Worm (Caenorhabditis elegans) whole organism, L3 larva: Measurements from ENCODE around the gene col-87.

Source experiments
- R02D3.7 ChIP-seq: fragments of 150-350 bp; optimal IDR thresholded peaks from 2 replicates; lab custom pipeline; 2014; ENCODE audit warnings: missing biosample characterization, missing genetic modification characterization
- ZK546.5 ChIP-seq: sonication (generic microtip); optimal IDR thresholded peaks from 2 replicates; lab custom pipeline; 2017; ENCODE audit warnings: missing biosample characterization, missing genetic modification characterization
- aly-2 ChIP-seq: fragments of 150-350 bp; optimal IDR thresholded peaks from 2 replicates; lab custom pipeline; 2014; ENCODE audit warnings: missing biosample characterization, missing genetic modification characterization
- ama-1 ChIP-seq: fragments of 150-350 bp; optimal IDR thresholded peaks from 2 replicates; lab custom pipeline; 2018
- ceh-16 ChIP-seq: sonication (generic microtip); optimal IDR thresholded peaks from 2 replicates; lab custom pipeline; 2017; ENCODE audit warnings: missing biosample characterization, missing genetic modification characterization
- ceh-9 ChIP-seq: sonication (generic microtip); optimal IDR thresholded peaks from 2 replicates; lab custom pipeline; 2018; ENCODE audit warnings: missing biosample characterization, missing genetic modification characterization
- daf-12 ChIP-seq: fragments of 150-350 bp; optimal IDR thresholded peaks from 2 replicates; lab custom pipeline; 2014; ENCODE audit warnings: missing biosample characterization, missing genetic modification reagents, missing genetic modification characterization
- egl-27 ChIP-seq: sonication (generic microtip); optimal IDR thresholded peaks from 4 replicates; lab custom pipeline; 2017; ENCODE audit warnings: missing biosample characterization, missing genetic modification reagents, missing genetic modification characterization
- egl-5 ChIP-seq: fragments of 150-350 bp; optimal IDR thresholded peaks from 2 replicates; lab custom pipeline; 2017; ENCODE audit warnings: missing biosample characterization, missing genetic modification reagents, missing genetic modification characterization, inconsistent platforms
- elt-1 ChIP-seq: fragments of 150-350 bp; optimal IDR thresholded peaks from 2 replicates; lab custom pipeline; 2014; ENCODE audit warnings: missing biosample characterization, missing genetic modification characterization
- elt-2 ChIP-seq: sonication (generic microtip); optimal IDR thresholded peaks from 2 replicates; lab custom pipeline; 2016; ENCODE audit warnings: missing genetic modification reagents, mild to moderate bottlenecking, missing genetic modification characterization, missing compliant biosample characterization
- fkh-10 ChIP-seq: sonication (generic microtip); optimal IDR thresholded peaks from 2 replicates; lab custom pipeline; 2017; ENCODE audit warnings: missing biosample characterization, missing genetic modification reagents, missing genetic modification characterization
- fkh-2 ChIP-seq: fragments of 150-350 bp; optimal IDR thresholded peaks from 2 replicates; lab custom pipeline; 2014; ENCODE audit warnings: missing biosample characterization, missing genetic modification reagents, missing genetic modification characterization
- fos-1 ChIP-seq: fragments of 150-350 bp; optimal IDR thresholded peaks from 2 replicates; lab custom pipeline; 2014; ENCODE audit warnings: missing biosample characterization, missing genetic modification characterization
- hmg-11 ChIP-seq: sonication (generic microtip); optimal IDR thresholded peaks from 2 replicates; lab custom pipeline; 2016; ENCODE audit warnings: missing genetic modification characterization, missing compliant biosample characterization
- jun-1 ChIP-seq: fragments of 150-350 bp; optimal IDR thresholded peaks from 2 replicates; lab custom pipeline; 2014; ENCODE audit warnings: missing biosample characterization, missing genetic modification reagents, missing genetic modification characterization
- lin-15B ChIP-seq: fragments of 150-350 bp; optimal IDR thresholded peaks from 2 replicates; lab custom pipeline; 2014; ENCODE audit warnings: missing biosample characterization, missing genetic modification characterization
- lin-39 ChIP-seq: fragments of 150-350 bp; optimal IDR thresholded peaks from 2 replicates; lab custom pipeline; 2018; ENCODE audit warnings: missing biosample characterization, missing genetic modification reagents, missing genetic modification characterization
- lsy-12 ChIP-seq: sonication (generic microtip); optimal IDR thresholded peaks from 2 replicates; lab custom pipeline; 2016; ENCODE audit warnings: mild to moderate bottlenecking, missing genetic modification characterization, missing compliant biosample characterization
- mml-1 ChIP-seq: fragments of 150-350 bp; sonication (generic microtip); optimal IDR thresholded peaks from 3 replicates; lab custom pipeline; 2014; ENCODE audit warnings: missing biosample characterization, missing genetic modification characterization
- nhr-11 ChIP-seq: fragments of 150-350 bp; optimal IDR thresholded peaks from 2 replicates; lab custom pipeline; 2014; ENCODE audit warnings: missing biosample characterization, missing genetic modification characterization
- nhr-12 ChIP-seq: fragments of 150-350 bp; optimal IDR thresholded peaks from 2 replicates; lab custom pipeline; 2014; ENCODE audit warnings: missing biosample characterization, missing genetic modification characterization
- nhr-23 ChIP-seq: fragments of 150-350 bp; optimal IDR thresholded peaks from 2 replicates; lab custom pipeline; 2014; ENCODE audit warnings: missing biosample characterization, missing genetic modification reagents, missing genetic modification characterization
- nhr-237 ChIP-seq: fragments of 150-350 bp; optimal IDR thresholded peaks from 2 replicates; lab custom pipeline; 2014; ENCODE audit warnings: missing biosample characterization, missing genetic modification characterization
- nhr-28 ChIP-seq: fragments of 150-350 bp; optimal IDR thresholded peaks from 2 replicates; lab custom pipeline; 2014; ENCODE audit warnings: missing biosample characterization, missing genetic modification characterization
- nhr-43 ChIP-seq: sonication (generic microtip); optimal IDR thresholded peaks from 2 replicates; lab custom pipeline; 2016; ENCODE audit warnings: mild to moderate bottlenecking, missing genetic modification characterization, missing compliant biosample characterization; ENCODE audit not compliant: poor library complexity, severe bottlenecking
- nhr-67 ChIP-seq: fragments of 150-350 bp; optimal IDR thresholded peaks from 2 replicates; lab custom pipeline; 2014; ENCODE audit warnings: missing biosample characterization, missing genetic modification characterization
- nhr-76 ChIP-seq: fragments of 150-350 bp; sonication (generic microtip); optimal IDR thresholded peaks from 5 replicates; lab custom pipeline; 2014; ENCODE audit warnings: missing biosample characterization, missing genetic modification characterization
- nhr-77 ChIP-seq: fragments of 150-350 bp; optimal IDR thresholded peaks from 2 replicates; lab custom pipeline; 2014; ENCODE audit warnings: missing biosample characterization, missing genetic modification characterization
- sea-2 ChIP-seq: fragments of 150-350 bp; sonication (generic microtip); optimal IDR thresholded peaks from 4 replicates; lab custom pipeline; 2014; ENCODE audit warnings: missing biosample characterization, missing genetic modification reagents, missing genetic modification characterization
- skn-1 ChIP-seq: fragments of 150-350 bp; optimal IDR thresholded peaks from 2 replicates; lab custom pipeline; 2014; ENCODE audit warnings: missing biosample characterization, missing genetic modification characterization
- snpc-4 ChIP-seq: fragments of 150-350 bp; optimal IDR thresholded peaks from 2 replicates; lab custom pipeline; 2014; ENCODE audit warnings: missing biosample characterization, missing genetic modification characterization
- unc-39 ChIP-seq: sonication (generic microtip); optimal IDR thresholded peaks from 4 replicates; lab custom pipeline; 2017; ENCODE audit warnings: missing biosample characterization, missing genetic modification characterization
- zag-1 ChIP-seq: fragments of 150-350 bp; optimal IDR thresholded peaks from 2 replicates; lab custom pipeline; 2014; ENCODE audit warnings: missing biosample characterization, missing genetic modification characterization
- ztf-11 ChIP-seq: fragments of 150-350 bp; optimal IDR thresholded peaks from 2 replicates; lab custom pipeline; 2014; ENCODE audit warnings: missing biosample characterization, missing genetic modification characterization

The col-87 gene

DNA sequence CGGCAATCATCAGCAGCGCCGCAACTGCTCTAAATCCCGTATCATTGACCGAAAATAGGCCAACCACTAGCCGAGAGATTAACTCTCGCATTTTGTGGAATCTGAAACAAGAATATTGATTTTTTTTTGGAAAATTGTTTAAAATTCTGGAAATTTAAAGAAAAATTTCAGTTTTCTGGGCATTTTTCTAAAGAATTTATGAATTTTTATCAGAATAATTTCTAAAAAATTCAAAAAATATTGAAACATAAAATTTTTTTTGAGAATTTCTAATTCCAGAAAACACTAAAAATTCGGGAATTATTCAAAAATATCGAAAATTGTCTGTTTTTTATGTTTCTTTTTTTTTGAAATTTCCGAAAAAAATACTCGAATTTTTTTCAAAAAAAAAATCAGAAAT lies 38.2 kb upstream of the col-87 start, which contains the start of gene algn-3:
TSS of gene algn-3 (minus strand) at position 101 of the 400 bp plus-strand sequence.
- no peak for TF ChIP-seq elt-1 (tag; lab: Kevin White, UChicago)
- no peak for TF ChIP-seq mml-1
- no peak for TF ChIP-seq aly-2 (tag; lab: Kevin White, UChicago)
- TF ChIP-seq snpc-4 (tag; lab: Kevin White, UChicago) = no peak
- no peak for TF ChIP-seq daf-12 (tag; lab: Kevin White, UChicago)
- no peak for TF ChIP-seq hmg-11
- TF ChIP-seq nhr-28 (tag; lab: Kevin White, UChicago) = no peak
- no peak for TF ChIP-seq ZK546.5 (tag; lab: Kevin White, UChicago)
- TF ChIP-seq ceh-9 = no peak
- TF ChIP-seq ama-1 = no peak
- no peak for TF ChIP-seq ceh-16 (tag; lab: Kevin White, UChicago)
- TF ChIP-seq nhr-77 (tag; lab: Kevin White, UChicago) = no peak
- TF ChIP-seq nhr-11 (tag; lab: Kevin White, UChicago) = no peak
- TF ChIP-seq nhr-23 (tag; lab: Kevin White, UChicago) = no peak
- TF ChIP-seq lsy-12 (tag; lab: Kevin White, UChicago) = no peak
- TF ChIP-seq egl-27 (tag; lab: Kevin White, UChicago) = no peak
- TF ChIP-seq jun-1 (tag; lab: Kevin White, UChicago) = no peak
- TF ChIP-seq nhr-12 = no peak
- TF ChIP-seq nhr-43 = no peak
- no peak for TF ChIP-seq nhr-237 (tag; lab: Kevin White, UChicago)

DNA sequence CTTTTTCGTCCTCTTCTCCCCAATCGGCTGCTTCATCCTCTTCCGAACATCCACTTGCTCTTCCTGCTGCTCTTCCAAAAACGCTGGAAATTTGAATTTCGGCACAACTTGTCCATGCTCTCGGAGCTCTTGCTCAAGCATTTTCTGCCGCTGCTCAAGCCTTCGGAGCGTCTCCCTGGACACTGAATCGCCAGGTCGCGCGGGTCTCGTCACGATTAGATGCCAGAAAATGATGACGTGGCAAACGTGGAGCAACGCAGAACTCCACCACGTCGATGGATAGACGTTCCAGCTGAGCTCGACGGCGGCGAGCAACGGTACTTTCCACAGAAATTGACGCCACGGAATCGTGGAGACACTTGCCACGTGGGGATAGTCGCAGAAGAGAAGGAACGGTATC lies 34.7 kb upstream of the col-87 start:
- no peak for TF ChIP-seq nhr-77 (tag; lab: Kevin White, UChicago)
- TF ChIP-seq sea-2 = no peak
- no peak for TF ChIP-seq daf-12 (tag; lab: Kevin White, UChicago)
- TF ChIP-seq nhr-67 (tag; lab: Kevin White, UChicago) = no peak
- TF ChIP-seq R02D3.7 (tag; lab: Kevin White, UChicago) = no peak
- TF ChIP-seq nhr-11 (tag; lab: Kevin White, UChicago) = no peak
- no peak for TF ChIP-seq egl-27 (tag; lab: Kevin White, UChicago)
- no peak for TF ChIP-seq nhr-76 (tag; lab: Kevin White, UChicago)

DNA sequence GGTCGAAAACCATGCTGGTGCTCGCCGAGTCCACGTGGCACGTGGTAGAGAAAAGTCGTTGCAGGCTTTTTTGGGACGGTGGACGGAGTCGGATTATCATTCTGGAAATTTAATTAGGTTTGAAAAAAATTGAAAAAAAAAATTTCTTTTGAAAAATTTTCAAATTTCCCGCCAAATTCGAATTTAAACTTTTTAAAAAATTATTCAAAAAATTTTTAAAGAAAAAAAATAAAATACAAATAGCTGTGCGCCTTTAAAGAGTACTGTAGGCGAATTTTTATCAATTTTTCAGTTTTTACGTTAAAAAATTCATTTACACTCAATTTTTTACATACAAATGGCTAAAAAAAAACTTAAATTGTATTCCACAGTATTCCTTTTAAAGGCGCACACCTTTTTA lies 32.4 kb upstream of the col-87 start, which contains the start of gene K09E4.3:
TSS of gene K09E4.3 (minus strand) at position 101 of the 400 bp plus-strand sequence.
- no peak for TF ChIP-seq zag-1 (tag; lab: Kevin White, UChicago)
- TF ChIP-seq jun-1 (tag; lab: Kevin White, UChicago) = no peak
- TF ChIP-seq ceh-9 = no peak
- no peak for TF ChIP-seq nhr-67 (tag; lab: Kevin White, UChicago)
- TF ChIP-seq ceh-16 (tag; lab: Kevin White, UChicago) = no peak
- no peak for TF ChIP-seq R02D3.7 (tag; lab: Kevin White, UChicago)
- no peak for TF ChIP-seq fos-1
- TF ChIP-seq skn-1 (tag; lab: Kevin White, UChicago) = no peak
- TF ChIP-seq egl-5 (tag; lab: Kevin White, UChicago) = no peak
- TF ChIP-seq unc-39 (tag; lab: Kevin White, UChicago) = no peak
- TF ChIP-seq nhr-23 (tag; lab: Kevin White, UChicago) = no peak
- TF ChIP-seq nhr-12 = no peak
- no peak for TF ChIP-seq lin-15B (tag; lab: Kevin White, UChicago)
- no peak for TF ChIP-seq fkh-2
- no peak for TF ChIP-seq nhr-28 (tag; lab: Kevin White, UChicago)
- TF ChIP-seq fkh-10 (GFP tag; lab: Kevin White, UChicago) = no peak

DNA sequence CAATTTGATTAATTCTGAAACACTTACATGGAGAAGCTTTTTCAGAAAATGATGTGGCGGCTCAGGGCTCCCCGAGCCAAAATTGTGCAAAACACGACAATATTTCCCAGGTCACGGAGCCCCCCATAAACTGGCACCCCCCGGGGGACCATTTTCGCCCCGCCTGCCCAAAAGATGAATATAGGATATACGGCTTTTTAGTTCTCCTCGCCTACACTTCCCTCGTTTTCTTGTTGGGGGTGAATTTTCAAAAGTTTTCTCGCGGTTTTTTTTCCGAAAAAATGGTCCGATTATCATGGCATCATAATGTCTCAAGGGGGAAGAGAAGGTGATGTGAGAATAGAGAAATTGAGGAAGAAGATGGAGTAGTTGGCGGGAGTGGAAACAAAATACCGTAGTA lies 27.6 kb upstream of the col-87 start, which contains the start of gene K09E4.4:
TSS of gene K09E4.4 (minus strand) at position 101 of the 400 bp plus-strand sequence.
- TF ChIP-seq lin-39 (tag; lab: Kevin White, UChicago) = peak; percentile 2
- TF ChIP-seq unc-39 (tag; lab: Kevin White, UChicago) = no peak

DNA sequence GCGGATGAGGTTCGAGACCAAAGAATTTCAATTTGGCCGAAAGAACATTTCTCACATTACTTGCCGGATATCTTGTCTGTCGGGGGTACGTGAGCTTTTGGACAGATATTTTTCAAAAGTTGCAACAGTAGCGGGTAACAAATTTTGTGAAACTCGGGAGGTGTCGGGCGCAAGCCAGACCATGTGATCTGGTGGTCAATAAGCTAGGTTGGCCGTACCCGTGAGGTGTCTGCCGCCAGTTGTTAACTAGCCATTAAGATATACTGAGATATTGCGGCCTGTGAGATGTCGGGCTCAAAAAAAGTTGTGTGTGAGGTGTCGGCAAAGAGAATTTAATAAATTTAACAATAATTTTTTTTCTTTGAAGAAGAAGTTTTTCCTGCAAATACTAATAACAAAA lies 23.9 kb upstream of the col-87 start:
- TF ChIP-seq egl-27 (tag; lab: Kevin White, UChicago) (no peak), elt-2 (no peak), snpc-4 (tag; lab: Kevin White, UChicago) (peak; percentile 40), ztf-11 (tag; lab: Kevin White, UChicago) (no peak), ZK546.5 (tag; lab: Kevin White, UChicago) (no peak)
